Worm (Caenorhabditis elegans) whole organism, midembryonic: Measurements from ENCODE around the gene spp-16.

Experiments
- T22C8.4 ChIP-seq: fragments of 200-800 bp; sonication (Bioruptor generic); IDR thresholded peaks from 2 replicates; pipeline ENCODE4 v1.3.6; 2022; ENCODE audit warnings: missing genetic modification characterization, missing compliant biosample characterization
- flt-1 ChIP-seq: fragments of 200-800 bp; sonication (Bioruptor generic); IDR thresholded peaks from 2 replicates; pipeline ENCODE4 v1.3.6; 2022; ENCODE audit warnings: missing genetic modification characterization, missing compliant biosample characterization
- klf-2 ChIP-seq: fragments of 200-800 bp; sonication (Bioruptor generic); conservative IDR thresholded peaks from 2 replicates; pipeline ENCODE4 v1.3.6; 2022; ENCODE audit warnings: missing genetic modification reagents, missing genetic modification characterization, missing compliant biosample characterization
- ref-1 ChIP-seq: fragments of 200-800 bp; sonication (Bioruptor generic); conservative IDR thresholded peaks from 2 replicates; pipeline ENCODE4 v1.3.6; 2022; ENCODE audit warnings: missing genetic modification reagents, missing genetic modification characterization, missing compliant biosample characterization
- ztf-29 ChIP-seq: fragments of 200-800 bp; sonication (Bioruptor generic); IDR thresholded peaks from 2 replicates; pipeline ENCODE4 v1.3.6; 2022; ENCODE audit warnings: missing genetic modification reagents, missing genetic modification characterization, missing compliant biosample characterization

ce11 chrV:10915922-10916321 lies 14.8 kb upstream of the spp-16 start:
- TF ChIP-seq flt-1 (no peak), klf-2 (no peak), ref-1 (GFP tag; lab: Robert Waterston, UW) (no peak), T22C8.4 (GFP tag; lab: Robert Waterston, UW) (no peak), ztf-29 (GFP tag; lab: Robert Waterston, UW) (no peak)
